Fruit fly (Drosophila melanogaster) whole organism, embryonic: ENCODE data around the gene CG8993.

ENCODE experiments used
- Ada2b ChIP-seq: fragments of 200-800 bp; sonication (Bioruptor generic); IDR thresholded peaks from 2 replicates; pipeline ENCODE4 v1.3.6; 2022; ENCODE audit warnings: missing biosample characterization, missing genetic modification characterization
- Aef1 ChIP-seq: fragments of 200-800 bp; sonication (Bioruptor generic); IDR thresholded peaks from 3 replicates; pipeline ENCODE4 v1.3.6; 2022; ENCODE audit warnings: missing biosample characterization, missing genetic modification characterization
- CG12155 ChIP-seq: fragments of 200-800 bp; sonication (Bioruptor generic); optimal IDR thresholded peaks from 3 replicates; lab custom pipeline; 2016; ENCODE audit warnings: missing biosample characterization, missing genetic modification characterization
- CG12236 ChIP-seq: fragments of 200-800 bp; sonication (Bioruptor generic); optimal IDR thresholded peaks from 2 replicates; lab custom pipeline; 2016; ENCODE audit warnings: missing biosample characterization, missing genetic modification characterization
- CG14050 ChIP-seq: fragments of 200-800 bp; sonication (Bioruptor generic); IDR thresholded peaks from 3 replicates; pipeline ENCODE4 v1.3.6; 2022; ENCODE audit warnings: missing biosample characterization, missing genetic modification characterization
- CG14441 ChIP-seq: fragments of 200-800 bp; sonication (Bioruptor generic); IDR thresholded peaks from 2 replicates; pipeline ENCODE4 v1.3.6; 2022; ENCODE audit warnings: missing biosample characterization, missing genetic modification characterization
- CG15073 ChIP-seq: fragments of 200-800 bp; sonication (Bioruptor generic); optimal IDR thresholded peaks from 2 replicates; lab custom pipeline; 2016; ENCODE audit warnings: missing biosample characterization, missing genetic modification characterization
- CG15269 ChIP-seq: fragments of 200-800 bp; sonication (Bioruptor generic); optimal IDR thresholded peaks from 2 replicates; lab custom pipeline; 2018; ENCODE audit warnings: missing biosample characterization, mild to moderate bottlenecking, missing genetic modification characterization, moderate library complexity
- CG15696 ChIP-seq: fragments of 200-800 bp; sonication (Bioruptor generic); optimal IDR thresholded peaks from 2 replicates; lab custom pipeline; 2019; ENCODE audit warnings: missing biosample characterization, mild to moderate bottlenecking, missing genetic modification characterization, moderate library complexity
- CG16813 ChIP-seq: fragments of 200-800 bp; sonication (Bioruptor generic); IDR thresholded peaks from 3 replicates; pipeline ENCODE4 v1.3.6; 2022; ENCODE audit warnings: missing biosample characterization, missing genetic modification characterization; ENCODE audit not compliant: partially characterized antibody
- CG17186 ChIP-seq: fragments of 200-800 bp; sonication (Bioruptor generic); optimal IDR thresholded peaks from 3 replicates; lab custom pipeline; 2017; ENCODE audit warnings: missing biosample characterization, missing genetic modification reagents, missing genetic modification characterization
- CG18476 ChIP-seq: fragments of 200-800 bp; sonication (Bioruptor generic); optimal IDR thresholded peaks from 2 replicates; lab custom pipeline; 2016; ENCODE audit warnings: missing biosample characterization, mild to moderate bottlenecking, missing genetic modification characterization
- CG3838 ChIP-seq: fragments of 200-800 bp; sonication (Bioruptor generic); optimal IDR thresholded peaks from 3 replicates; lab custom pipeline; 2016; ENCODE audit warnings: missing biosample characterization, missing genetic modification characterization
- CG6654 ChIP-seq: fragments of 200-800 bp; sonication (Bioruptor generic); optimal IDR thresholded peaks from 2 replicates; lab custom pipeline; 2017; ENCODE audit warnings: missing biosample characterization, mild to moderate bottlenecking, missing genetic modification characterization
- CG7556 ChIP-seq: fragments of 200-800 bp; sonication (Bioruptor generic); optimal IDR thresholded peaks from 2 replicates; lab custom pipeline; 2017; ENCODE audit warnings: missing biosample characterization, mild to moderate bottlenecking, missing genetic modification characterization
- CG7786 ChIP-seq: fragments of 200-800 bp; sonication (Bioruptor generic); optimal IDR thresholded peaks from 2 replicates; lab custom pipeline; 2016; ENCODE audit warnings: missing biosample characterization, missing genetic modification characterization
- CG7963 ChIP-seq: fragments of 200-800 bp; sonication (Bioruptor generic); IDR thresholded peaks from 3 replicates; pipeline ENCODE4 v1.3.6; 2022; ENCODE audit warnings: missing biosample characterization, missing genetic modification characterization; ENCODE audit not compliant: partially characterized antibody
- CG8290 ChIP-seq, 3 experiments: fragments of 200-800 bp; sonication (Bioruptor generic); optimal IDR thresholded peaks; 2 replicates each; lab custom pipeline; 2016 to 2019; ENCODE audit warnings: missing biosample characterization in 3 of 3, missing genetic modification characterization in 3 of 3, mild to moderate bottlenecking in 2 of 3, moderate library complexity in 1 of 3
- CoRest ChIP-seq: fragments of 200-800 bp; sonication (Bioruptor generic); optimal IDR thresholded peaks from 3 replicates; lab custom pipeline; 2018; ENCODE audit warnings: missing biosample characterization, mild to moderate bottlenecking, missing genetic modification characterization, moderate library complexity
- CrebB ChIP-seq: fragments of 200-800 bp; sonication (Bioruptor generic); optimal IDR thresholded peaks from 3 replicates; lab custom pipeline; 2018; ENCODE audit warnings: missing biosample characterization, mild to moderate bottlenecking, missing genetic modification characterization
- Doc3 ChIP-seq: fragments of 200-800 bp; sonication (Bioruptor generic); IDR thresholded peaks from 3 replicates; pipeline ENCODE4 v1.3.6; 2022; ENCODE audit warnings: missing biosample characterization, missing genetic modification characterization; ENCODE audit not compliant: partially characterized antibody
- Ets65A ChIP-seq: fragments of 200-800 bp; sonication (Bioruptor generic); peaks from one replicate; lab custom pipeline; 2016; ENCODE audit warnings: missing biosample characterization, missing genetic modification characterization
- HLH3B ChIP-seq: fragments of 200-800 bp; sonication (Bioruptor generic); IDR thresholded peaks from 2 replicates; pipeline ENCODE4 v1.3.6; 2022; ENCODE audit warnings: missing biosample characterization, missing genetic modification characterization
- HLH54F ChIP-seq: fragments of 200-800 bp; sonication (Bioruptor generic); optimal IDR thresholded peaks from 3 replicates; lab custom pipeline; 2016; ENCODE audit warnings: missing biosample characterization, missing genetic modification characterization
- Lhr ChIP-seq: fragments of 200-800 bp; sonication (Bioruptor generic); optimal IDR thresholded peaks from 3 replicates; lab custom pipeline; 2017; ENCODE audit warnings: mild to moderate bottlenecking, missing biosample characterization, missing genetic modification reagents, missing genetic modification characterization
- Oli ChIP-seq: fragments of 200-800 bp; sonication (Bioruptor generic); optimal IDR thresholded peaks from 2 replicates; lab custom pipeline; 2018; ENCODE audit warnings: missing biosample characterization, mild to moderate bottlenecking, missing genetic modification characterization, moderate library complexity
- Sox102F ChIP-seq: fragments of 200-800 bp; sonication (Bioruptor generic); optimal IDR thresholded peaks from 2 replicates; lab custom pipeline; 2018; ENCODE audit warnings: missing biosample characterization, mild to moderate bottlenecking, missing genetic modification characterization, moderate library complexity
- Xbp1 ChIP-seq: fragments of 200-800 bp; sonication (Bioruptor generic); optimal IDR thresholded peaks from 3 replicates; lab custom pipeline; 2016; ENCODE audit warnings: missing biosample characterization, mild to moderate bottlenecking, missing genetic modification characterization
- ab ChIP-seq: fragments of 200-800 bp; sonication (Bioruptor generic); optimal IDR thresholded peaks from 2 replicates; lab custom pipeline; 2016; ENCODE audit warnings: missing biosample characterization, missing genetic modification characterization
- abd-A ChIP-seq: fragments of 200-800 bp; sonication (Bioruptor generic); optimal IDR thresholded peaks from 3 replicates; lab custom pipeline; 2019; ENCODE audit warnings: missing biosample characterization, mild to moderate bottlenecking, missing genetic modification characterization, moderate library complexity
- bab2 ChIP-seq: fragments of 200-800 bp; sonication (Bioruptor generic); optimal IDR thresholded peaks from 2 replicates; lab custom pipeline; 2016; ENCODE audit warnings: missing biosample characterization, missing genetic modification characterization
- caup ChIP-seq: fragments of 200-800 bp; sonication (Bioruptor generic); optimal IDR thresholded peaks from 3 replicates; lab custom pipeline; 2017; ENCODE audit warnings: missing biosample characterization, mild to moderate bottlenecking, missing genetic modification characterization, moderate library complexity; ENCODE audit not compliant: severe bottlenecking
- corto ChIP-seq: fragments of 200-800 bp; sonication (Bioruptor generic); optimal IDR thresholded peaks from 2 replicates; lab custom pipeline; 2016; ENCODE audit warnings: missing biosample characterization, mild to moderate bottlenecking, missing genetic modification characterization, moderate library complexity
- croc ChIP-seq: fragments of 200-800 bp; sonication (Bioruptor generic); conservative IDR thresholded peaks from 3 replicates; pipeline ENCODE4 v1.3.6; 2022; ENCODE audit warnings: missing biosample characterization, missing genetic modification characterization
- danr ChIP-seq: fragments of 200-800 bp; sonication (Bioruptor generic); IDR thresholded peaks from 2 replicates; pipeline ENCODE4 v1.3.6; 2022; ENCODE audit warnings: missing biosample characterization, missing genetic modification characterization
- dmrt99B ChIP-seq: fragments of 200-800 bp; sonication (Bioruptor generic); optimal IDR thresholded peaks from 2 replicates; lab custom pipeline; 2018; ENCODE audit warnings: missing biosample characterization, mild to moderate bottlenecking, missing genetic modification characterization, moderate library complexity
- dpn ChIP-seq, 2 experiments: fragments of 200-800 bp; sonication (Bioruptor generic); optimal IDR thresholded peaks; 3 replicates each; lab custom pipeline; 2016; ENCODE audit warnings: missing biosample characterization in 2 of 2, missing genetic modification characterization in 2 of 2
- esg ChIP-seq: fragments of 200-800 bp; sonication (Bioruptor generic); conservative IDR thresholded peaks from 2 replicates; pipeline ENCODE4 v1.3.6; 2022; ENCODE audit warnings: missing biosample characterization, missing genetic modification characterization
- eyg ChIP-seq: fragments of 200-800 bp; sonication (Bioruptor generic); optimal IDR thresholded peaks from 3 replicates; lab custom pipeline; 2016; ENCODE audit warnings: missing biosample characterization, missing genetic modification characterization
- grau ChIP-seq: fragments of 200-800 bp; optimal IDR thresholded peaks from 3 replicates; lab custom pipeline; 2019; ENCODE audit warnings: missing biosample characterization, mild to moderate bottlenecking, missing genetic modification characterization, moderate library complexity
- grn ChIP-seq: fragments of 200-800 bp; sonication (Bioruptor generic); optimal IDR thresholded peaks from 3 replicates; lab custom pipeline; 2017; ENCODE audit warnings: missing biosample characterization, missing genetic modification characterization
- jigr1 ChIP-seq: fragments of 200-800 bp; sonication (Bioruptor generic); IDR thresholded peaks from 3 replicates; pipeline ENCODE4 v1.3.6; 2022; ENCODE audit warnings: missing biosample characterization, missing genetic modification characterization
- kay ChIP-seq: fragments of 200-800 bp; sonication (Bioruptor generic); optimal IDR thresholded peaks from 2 replicates; lab custom pipeline; 2016; ENCODE audit warnings: missing biosample characterization, missing genetic modification characterization
- knrl ChIP-seq: fragments of 200-800 bp; sonication (Bioruptor generic); IDR thresholded peaks from 3 replicates; pipeline ENCODE4 v1.3.6; 2022; ENCODE audit warnings: missing biosample characterization, missing genetic modification characterization; ENCODE audit not compliant: partially characterized antibody
- luna ChIP-seq: fragments of 200-800 bp; sonication (Bioruptor generic); optimal IDR thresholded peaks from 2 replicates; lab custom pipeline; 2016; ENCODE audit warnings: missing biosample characterization, missing genetic modification characterization
- pan ChIP-seq, 4 experiments: fragments of >200 bp in 3 of 4; fragments of 200-800 bp in 1 of 4; sonication (Bioruptor generic) in 1 of 4; optimal IDR thresholded peaks in 3 of 4; IDR thresholded peaks in 1 of 4; 2 replicates each; pipeline versions ENCODE4 v1.3.6 to Lab custom; 2017 to 2022; ENCODE audit warnings: missing biosample characterization in 2 of 4, missing genetic modification characterization in 2 of 4, mixed read lengths in 1 of 4
- prd ChIP-seq, 3 experiments: fragments of >200 bp in 2 of 3; fragments of 200-800 bp in 1 of 3; sonication (Bioruptor generic) in 1 of 3; optimal IDR thresholded peaks in 2 of 3; IDR thresholded peaks in 1 of 3; 2 replicates in 2 of 3; 3 replicates in 1 of 3; pipeline versions ENCODE4 v1.3.6 to Lab custom; 2017 to 2022; ENCODE audit warnings: missing biosample characterization in 1 of 3, missing genetic modification characterization in 1 of 3
- seq ChIP-seq: fragments of 200-800 bp; sonication (Bioruptor generic); IDR thresholded peaks from 2 replicates; pipeline ENCODE4 v1.3.6; 2022; ENCODE audit warnings: missing biosample characterization, missing genetic modification characterization
- stc ChIP-seq: fragments of 200-800 bp; sonication (Bioruptor generic); IDR thresholded peaks from 2 replicates; pipeline ENCODE4 v1.3.6; 2022; ENCODE audit warnings: missing biosample characterization, missing genetic modification characterization

CG8993 gene

DNA sequence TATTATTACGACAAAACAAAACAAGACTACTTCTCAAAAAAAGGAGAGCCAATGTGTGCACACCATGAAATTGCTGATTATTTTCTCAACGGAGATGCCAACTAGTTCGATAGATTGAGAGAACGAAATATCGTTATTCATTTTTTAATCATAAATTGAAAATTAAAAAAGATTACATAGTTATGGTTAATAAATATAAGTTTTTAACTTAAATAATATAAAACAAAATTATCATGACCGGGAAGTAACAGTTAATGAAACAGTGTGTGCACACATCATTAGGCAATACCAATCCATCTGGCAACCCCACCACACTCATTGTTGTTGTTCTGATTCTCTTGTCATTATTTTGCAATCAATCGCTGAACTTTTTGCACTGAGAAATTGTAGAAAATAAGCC lies at the start of gene CG8993, which contains the start of gene CG1317 (continued):
- TF ChIP-seq HLH54F (GFP tag; lab: Kevin White, UChicago): no peak
- TF ChIP-seq seq (GFP tag; lab: Robert Waterston, UW): no peak
- peak; percentile 50 for TF ChIP-seq CG15269 (tag; lab: Kevin White, UChicago)
- peak; percentile 31 for TF ChIP-seq CG12155 (GFP tag; lab: Kevin White, UChicago)
- TF ChIP-seq CG7556: peak; percentile 0
- no peak for TF ChIP-seq CG7786
- peak; percentile 81 for TF ChIP-seq knrl
- peak; percentile 4 for TF ChIP-seq corto (GFP tag; lab: Kevin White, UChicago)
- peak; percentile 69 for TF ChIP-seq Lhr
- TF ChIP-seq CG15696 (tag; lab: Kevin White, UChicago): peak; percentile 55
- peak; percentile 69 for TF ChIP-seq CG16813 (GFP tag; lab: Robert Waterston, UW)
- TF ChIP-seq Doc3 (GFP tag; lab: Robert Waterston, UW): peak; percentile 49; the same call in 2 of the 3 replicates
- TF ChIP-seq kay (GFP tag; lab: Kevin White, UChicago): peak; percentile 17
- peak; percentile 34; the same call in 1 of the 2 replicates for TF ChIP-seq CG14441 (GFP tag; lab: Robert Waterston, UW)
- TF ChIP-seq CG6654: no peak
- TF ChIP-seq prd (optimal IDR thresholded peaks at IDR 0.05; lab: Kevin White, UChicago): no peak
- peak; percentile 83 for TF ChIP-seq prd (GFP tag; IDR thresholded peaks at IDR 0.05; lab: Robert Waterston, UW)
- TF ChIP-seq esg: peak; percentile 62
- TF ChIP-seq CrebB (tag; lab: Kevin White, UChicago): no peak
- TF ChIP-seq CoRest: peak; percentile 73
- TF ChIP-seq CG3838 (GFP tag; lab: Kevin White, UChicago): no peak
- TF ChIP-seq Sox102F: peak; percentile 62
- peak; percentile 19 for TF ChIP-seq dmrt99B (tag; lab: Kevin White, UChicago)
- TF ChIP-seq Ada2b (GFP tag; lab: Robert Waterston, UW): peak; percentile 34; the same call in 1 of the 2 replicates
- TF ChIP-seq Ets65A (GFP tag; lab: Kevin White, UChicago): no peak
- peak; percentile 66 for TF ChIP-seq grau
- TF ChIP-seq danr (GFP tag; lab: Robert Waterston, UW): no peak
- peak; percentile 25 for TF ChIP-seq CG17186
- TF ChIP-seq pan (optimal IDR thresholded peaks at IDR 0.05; lab: Kevin White, UChicago): no peak
- TF ChIP-seq pan (GFP tag; optimal IDR thresholded peaks at IDR 0.05 in 1 of 2, IDR thresholded peaks at IDR 0.05 in 1 of 2): no peak
- TF ChIP-seq ab: no peak
- no peak for TF ChIP-seq CG18476 (GFP tag; lab: Kevin White, UChicago)
- TF ChIP-seq CG8290 (GFP tag; optimal IDR thresholded peaks at IDR 0.05; lab: Kevin White, UChicago): peak; percentile 76
- no peak for TF ChIP-seq CG8290 (tag; optimal IDR thresholded peaks at IDR 0.05; lab: Kevin White, UChicago)
- 0 out of 3 replicates have a peak, but pooled peaks have one; percentile 40 for TF ChIP-seq CG7963 (GFP tag; lab: Robert Waterston, UW)
- no peak for TF ChIP-seq jigr1
- TF ChIP-seq Xbp1 (GFP tag; lab: Kevin White, UChicago): peak; percentile 55
- peak in 1 of 2 experiments; percentile 62 for TF ChIP-seq dpn (GFP tag; optimal IDR thresholded peaks at IDR 0.05; lab: Kevin White, UChicago)
- TF ChIP-seq eyg (GFP tag; lab: Kevin White, UChicago): no peak
- TF ChIP-seq CG12236 (GFP tag; lab: Kevin White, UChicago): no peak
- no peak for TF ChIP-seq bab2 (GFP tag; lab: Kevin White, UChicago)
- 0 out of 2 replicates have a peak, but pooled peaks have one; percentile 22 for TF ChIP-seq HLH3B (GFP tag; lab: Robert Waterston, UW)
- TF ChIP-seq luna (GFP tag; lab: Kevin White, UChicago): no peak
- TF ChIP-seq abd-A (tag; lab: Kevin White, UChicago): peak; percentile 76
- TF ChIP-seq croc: no peak; the same call in 1 of the 3 replicates
- TF ChIP-seq stc (GFP tag; lab: Robert Waterston, UW): no peak
- TF ChIP-seq Oli (tag; lab: Kevin White, UChicago): peak; percentile 16
- no peak for TF ChIP-seq CG14050 (GFP tag; lab: Robert Waterston, UW)
- TF ChIP-seq Aef1: peak; percentile 84
- peak; percentile 45 for TF ChIP-seq grn (GFP tag; lab: Kevin White, UChicago)
- no peak for TF ChIP-seq caup (GFP tag; lab: Kevin White, UChicago)
- TF ChIP-seq CG15073 (GFP tag; lab: Kevin White, UChicago): no peak
